Worm (Caenorhabditis elegans) whole organism, young adult: Measurements from ENCODE around the gene txdc-12.2.

Experiments
- B0261.1 ChIP-seq: sonication (generic microtip); optimal IDR thresholded peaks from 2 replicates; lab custom pipeline; 2016; ENCODE audit warnings: mild to moderate bottlenecking, missing genetic modification characterization, moderate library complexity, missing compliant biosample characterization
- B0336.3 ChIP-seq: fragments of 200-800 bp; sonication (Bioruptor generic); IDR thresholded peaks from 2 replicates; pipeline ENCODE4 v1.3.6; 2022; ENCODE audit warnings: missing genetic modification characterization, missing compliant biosample characterization
- C06A6.2 ChIP-seq: fragments of 200-800 bp; sonication (Bioruptor generic); conservative IDR thresholded peaks from 2 replicates; pipeline ENCODE4 v1.3.6; 2022; ENCODE audit warnings: missing genetic modification characterization, missing compliant biosample characterization
- F33H1.4 ChIP-seq: fragments of 200-800 bp; sonication (Bioruptor generic); IDR thresholded peaks from 2 replicates; pipeline ENCODE4 v1.3.6; 2022; ENCODE audit warnings: missing genetic modification reagents, missing genetic modification characterization, missing compliant biosample characterization
- F39B2.1 ChIP-seq: fragments of 200-800 bp; sonication (Bioruptor generic); IDR thresholded peaks from 2 replicates; pipeline ENCODE4 v1.3.6; 2022; ENCODE audit warnings: missing genetic modification reagents, missing genetic modification characterization, missing compliant biosample characterization
- F49E8.2 ChIP-seq: sonication (generic microtip); optimal IDR thresholded peaks from 3 replicates; lab custom pipeline; 2017; ENCODE audit warnings: missing genetic modification characterization, mild to moderate bottlenecking, missing compliant biosample characterization, antibody characterized with exemption, moderate library complexity; ENCODE audit not compliant: insufficient read depth
- F52B5.7 ChIP-seq: sonication (generic microtip); optimal IDR thresholded peaks from 2 replicates; lab custom pipeline; 2016; ENCODE audit warnings: mild to moderate bottlenecking, missing genetic modification characterization, missing compliant biosample characterization
- F57A8.1 ChIP-seq: fragments of 200-800 bp; sonication (Bioruptor generic); optimal IDR thresholded peaks from 2 replicates; lab custom pipeline; 2018; ENCODE audit warnings: mild to moderate bottlenecking, missing genetic modification characterization, moderate library complexity, missing compliant biosample characterization
- K11D2.4 ChIP-seq: fragments of 200-800 bp; sonication (Bioruptor generic); IDR thresholded peaks from 2 replicates; pipeline ENCODE4 v1.3.6; 2022; ENCODE audit warnings: missing genetic modification reagents, missing genetic modification characterization, missing compliant biosample characterization
- T07F8.4 ChIP-seq: sonication (generic microtip); optimal IDR thresholded peaks from 2 replicates; lab custom pipeline; 2016; ENCODE audit warnings: mild to moderate bottlenecking, missing genetic modification characterization, moderate library complexity, missing compliant biosample characterization
- T26A5.8 ChIP-seq: sonication (generic microtip); optimal IDR thresholded peaks from 2 replicates; lab custom pipeline; 2016; ENCODE audit warnings: missing genetic modification characterization, missing compliant biosample characterization
- ZK185.1 ChIP-seq: sonication (generic microtip); optimal IDR thresholded peaks from 2 replicates; lab custom pipeline; 2016; ENCODE audit warnings: mild to moderate bottlenecking, missing genetic modification characterization, missing compliant biosample characterization; ENCODE audit not compliant: poor library complexity, severe bottlenecking
- aptf-2 ChIP-seq: fragments of 200-800 bp; sonication (Bioruptor generic); conservative IDR thresholded peaks from 2 replicates; pipeline ENCODE4 v1.3.6; 2022; ENCODE audit warnings: missing genetic modification reagents, missing genetic modification characterization, missing compliant biosample characterization
- aptf-3 ChIP-seq: fragments of 200-800 bp; sonication (Bioruptor generic); IDR thresholded peaks from 2 replicates; pipeline ENCODE4 v1.3.6; 2022; ENCODE audit warnings: missing genetic modification characterization, missing compliant biosample characterization
- ccch-3 ChIP-seq: fragments of 200-800 bp; sonication (Bioruptor generic); optimal IDR thresholded peaks from 2 replicates; lab custom pipeline; 2018; ENCODE audit warnings: mild to moderate bottlenecking, missing genetic modification characterization, missing compliant biosample characterization
- cebp-1 ChIP-seq, 2 experiments: fragments of 200-800 bp in 1 of 2; sonication (Bioruptor generic) in 1 of 2; sonication (generic microtip) in 1 of 2; IDR thresholded peaks in 1 of 2; optimal IDR thresholded peaks in 1 of 2; 2 replicates each; pipeline versions ENCODE4 v1.3.6 to Lab custom; 2017 to 2022; ENCODE audit warnings: missing compliant biosample characterization in 2 of 2, missing genetic modification characterization in 2 of 2, mild to moderate bottlenecking in 1 of 2, missing genetic modification reagents in 1 of 2, moderate library complexity in 1 of 2
- cebp-2 ChIP-seq: fragments of 200-800 bp; sonication (Bioruptor generic); IDR thresholded peaks from 2 replicates; pipeline ENCODE4 v1.3.6; 2022; ENCODE audit warnings: missing genetic modification characterization, missing compliant biosample characterization
- ceh-58 ChIP-seq: fragments of 200-800 bp; sonication (Bioruptor generic); IDR thresholded peaks from 2 replicates; pipeline ENCODE4 v1.3.6; 2022; ENCODE audit warnings: missing genetic modification characterization, missing compliant biosample characterization
- chd-7 ChIP-seq: sonication (generic microtip); optimal IDR thresholded peaks from 2 replicates; lab custom pipeline; 2016; ENCODE audit warnings: mild to moderate bottlenecking, missing genetic modification characterization, moderate library complexity, missing compliant biosample characterization
- dox-1 ChIP-seq: fragments of 200-800 bp; sonication (Bioruptor generic); IDR thresholded peaks from 2 replicates; pipeline ENCODE4 v1.3.6; 2022; ENCODE audit warnings: missing genetic modification reagents, missing genetic modification characterization, missing compliant biosample characterization
- hmg-20 ChIP-seq: fragments of 200-800 bp; sonication (Bioruptor generic); IDR thresholded peaks from 2 replicates; pipeline ENCODE4 v1.3.6; 2022; ENCODE audit warnings: missing genetic modification reagents, missing genetic modification characterization, missing compliant biosample characterization
- hrde-1 ChIP-seq: sonication (generic microtip); optimal IDR thresholded peaks from 2 replicates; lab custom pipeline; 2016; ENCODE audit warnings: missing genetic modification characterization, mild to moderate bottlenecking, missing compliant biosample characterization, moderate library complexity, missing genotype, missing genetic modification reagents, borderline replicate concordance
- lag-1 ChIP-seq: fragments of 200-800 bp; sonication (Bioruptor generic); IDR thresholded peaks from 2 replicates; pipeline ENCODE4 v1.3.6; 2022; ENCODE audit warnings: missing genetic modification reagents, missing genetic modification characterization, missing compliant biosample characterization
- lin-35 ChIP-seq, 3 experiments: fragments of 150-350 bp in 2 of 3; sonication (generic microtip) in 1 of 3; optimal IDR thresholded peaks; 2 replicates each; lab custom pipeline; 2014 to 2018; ENCODE audit warnings: missing biosample characterization in 3 of 3, missing genetic modification characterization in 3 of 3, missing genetic modification reagents in 3 of 3
- lin-54 ChIP-seq: fragments of 200-800 bp; sonication (Bioruptor generic); optimal IDR thresholded peaks from 2 replicates; lab custom pipeline; 2018; ENCODE audit warnings: mild to moderate bottlenecking, missing genetic modification characterization, missing compliant biosample characterization
- lir-1 ChIP-seq: fragments of 200-800 bp; sonication (Bioruptor generic); conservative IDR thresholded peaks from 2 replicates; pipeline ENCODE4 v1.3.6; 2022; ENCODE audit warnings: missing genetic modification reagents, missing genetic modification characterization, missing compliant biosample characterization
- madf-6 ChIP-seq: fragments of 200-800 bp; sonication (Bioruptor generic); IDR thresholded peaks from 2 replicates; pipeline ENCODE4 v1.3.6; 2022; ENCODE audit warnings: missing genetic modification reagents, missing genetic modification characterization, missing compliant biosample characterization
- mxl-1 ChIP-seq: sonication (generic microtip); optimal IDR thresholded peaks from 2 replicates; lab custom pipeline; 2016; ENCODE audit warnings: missing genetic modification characterization, missing compliant biosample characterization
- nfya-2 ChIP-seq: fragments of 200-800 bp; sonication (Bioruptor generic); IDR thresholded peaks from 2 replicates; pipeline ENCODE4 v1.3.6; 2022; ENCODE audit warnings: missing genetic modification reagents, missing genetic modification characterization, missing compliant biosample characterization
- nfyb-1 ChIP-seq: fragments of 200-800 bp; sonication (Bioruptor generic); IDR thresholded peaks from 2 replicates; pipeline ENCODE4 v1.3.6; 2022; ENCODE audit warnings: missing genetic modification reagents, missing genetic modification characterization, missing compliant biosample characterization
- pbrm-1 ChIP-seq: fragments of 200-800 bp; sonication (Bioruptor generic); IDR thresholded peaks from 2 replicates; pipeline ENCODE4 v1.3.6; 2022; ENCODE audit warnings: missing genetic modification reagents, missing genetic modification characterization, missing compliant biosample characterization
- pha-4 ChIP-seq: fragments of 150-350 bp; sonication (generic microtip); optimal IDR thresholded peaks from 2 replicates; lab custom pipeline; 2014; ENCODE audit warnings: missing biosample characterization, missing genetic modification reagents, missing genetic modification characterization
- rec-8 ChIP-seq, 2 experiments: sonication (generic microtip); optimal IDR thresholded peaks; 2 replicates each; lab custom pipeline; 2016; ENCODE audit warnings: mild to moderate bottlenecking in 2 of 2, missing genetic modification characterization in 2 of 2, missing genetic modification reagents in 2 of 2, missing genotype in 2 of 2, missing biosample characterization in 1 of 2, missing compliant biosample characterization in 1 of 2, moderate library complexity in 1 of 2
- snpc-1.1 ChIP-seq: sonication (generic microtip); optimal IDR thresholded peaks from 2 replicates; lab custom pipeline; 2017; ENCODE audit warnings: missing genetic modification characterization, mild to moderate bottlenecking, missing compliant biosample characterization, antibody characterized with exemption, moderate library complexity, missing genotype, missing genetic modification reagents; ENCODE audit not compliant: insufficient read depth
- snpc-4 ChIP-seq, 5 experiments: fragments of 150-350 bp in 1 of 5; sonication (generic microtip) in 4 of 5; optimal IDR thresholded peaks; 2 replicates each; lab custom pipeline; 2014 to 2018; ENCODE audit warnings: missing genetic modification characterization in 5 of 5, missing biosample characterization in 3 of 5, antibody characterized with exemption in 2 of 5, mild to moderate bottlenecking in 2 of 5, missing compliant biosample characterization in 2 of 5, missing genotype in 2 of 5, moderate library complexity in 2 of 5, missing genetic modification reagents in 1 of 5
- somi-1 ChIP-seq: fragments of 200-800 bp; sonication (Bioruptor generic); optimal IDR thresholded peaks from 2 replicates; lab custom pipeline; 2018; ENCODE audit warnings: mild to moderate bottlenecking, missing genetic modification characterization, missing compliant biosample characterization
- tbp1 ChIP-seq: fragments of 200-800 bp; sonication (Bioruptor generic); optimal IDR thresholded peaks from 2 replicates; lab custom pipeline; 2018; ENCODE audit warnings: mild to moderate bottlenecking, missing genetic modification characterization, missing compliant biosample characterization
- unc-62 ChIP-seq: fragments of 150-350 bp; optimal IDR thresholded peaks from 2 replicates; lab custom pipeline; 2014; ENCODE audit warnings: missing biosample characterization, missing genetic modification reagents, missing genetic modification characterization
- ztf-3 ChIP-seq: fragments of 200-800 bp; sonication (Bioruptor generic); optimal IDR thresholded peaks from 2 replicates; lab custom pipeline; 2018; ENCODE audit warnings: mild to moderate bottlenecking, missing genetic modification characterization, missing compliant biosample characterization

The txdc-12.2 gene

DNA sequence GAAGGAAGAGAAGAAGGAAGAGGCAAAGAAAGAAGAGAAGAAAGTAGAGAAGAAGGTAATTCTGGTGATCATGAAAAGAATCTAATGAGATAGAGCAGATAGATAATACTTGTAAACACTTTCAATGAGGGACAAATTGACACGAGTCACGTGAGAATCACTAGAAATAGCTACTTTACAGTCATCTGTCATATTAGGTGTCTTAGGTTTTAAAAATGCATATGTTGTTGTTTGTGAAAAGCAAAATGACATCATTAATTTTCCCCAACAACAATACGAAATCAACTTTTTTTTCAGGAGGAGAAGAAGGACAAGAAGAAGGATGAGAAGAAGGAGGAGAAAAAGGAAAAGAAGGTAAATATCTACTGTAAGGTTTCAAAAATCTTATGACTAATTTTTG, 919 bp downstream of the txdc-12.2 start:
- no peak for TF ChIP-seq somi-1 (GFP tag; lab: Kevin White, UChicago)
- TF ChIP-seq unc-62 (GFP tag; lab: Kevin White, UChicago) = no peak
- TF ChIP-seq hmg-20 (GFP tag; lab: Robert Waterston, UW) = no peak
- no peak for TF ChIP-seq F33H1.4 (GFP tag; lab: Robert Waterston, UW)
- no peak for TF ChIP-seq tbp1 (GFP tag; lab: Kevin White, UChicago)
- no peak for TF ChIP-seq snpc-1.1 (tag; lab: Kevin White, UChicago)
- no peak for TF ChIP-seq aptf-3 (GFP tag; lab: Robert Waterston, UW)
- no peak for TF ChIP-seq B0336.3 (GFP tag; lab: Robert Waterston, UW)
- no peak for TF ChIP-seq chd-7 (tag; lab: Kevin White, UChicago)
- TF ChIP-seq B0261.1 = no peak
- no peak for TF ChIP-seq T07F8.4 (tag; lab: Kevin White, UChicago)
- no peak for TF ChIP-seq K11D2.4
- TF ChIP-seq nfya-2 (GFP tag; lab: Robert Waterston, UW) = no peak
- TF ChIP-seq rec-8 (tag; optimal IDR thresholded peaks at IDR 0.05; lab: Kevin White, UChicago) = no peak
- TF ChIP-seq madf-6 (GFP tag; lab: Robert Waterston, UW) = no peak
- TF ChIP-seq, all 124 proteins: peak for 0

DNA sequence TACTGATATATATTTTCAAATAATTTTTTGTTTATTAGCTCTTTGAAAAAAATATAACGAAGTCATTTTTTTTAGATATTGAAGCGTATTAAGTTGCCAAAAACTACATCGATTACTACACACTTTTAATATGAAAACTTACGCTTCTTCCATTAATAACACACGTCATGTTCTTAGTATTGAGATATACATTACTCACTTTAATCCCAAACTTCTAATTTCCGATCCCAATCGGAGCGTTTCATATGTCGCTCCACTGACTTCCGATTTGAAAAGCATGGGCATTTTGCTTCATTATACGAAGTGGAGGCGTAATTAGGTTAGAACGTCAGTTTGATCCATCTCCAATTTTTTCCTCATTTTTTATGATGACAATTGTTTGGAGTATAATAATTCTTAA, 4.6 kb downstream of the txdc-12.2 start:
- TF ChIP-seq dox-1 (GFP tag; lab: Robert Waterston, UW) (no peak), F49E8.2 (no peak), F57A8.1 (GFP tag; lab: Kevin White, UChicago) (no peak), ztf-3 (GFP tag; lab: Kevin White, UChicago) (no peak), lir-1 (GFP tag; lab: Robert Waterston, UW) (no peak), F52B5.7 (no peak), lag-1 (GFP tag; lab: Robert Waterston, UW) (no peak), somi-1 (GFP tag; lab: Kevin White, UChicago) (no peak), mxl-1 (no peak), hrde-1 (no peak), ccch-3 (GFP tag; lab: Kevin White, UChicago) (no peak), lin-54 (GFP tag; lab: Kevin White, UChicago) (no peak)

DNA sequence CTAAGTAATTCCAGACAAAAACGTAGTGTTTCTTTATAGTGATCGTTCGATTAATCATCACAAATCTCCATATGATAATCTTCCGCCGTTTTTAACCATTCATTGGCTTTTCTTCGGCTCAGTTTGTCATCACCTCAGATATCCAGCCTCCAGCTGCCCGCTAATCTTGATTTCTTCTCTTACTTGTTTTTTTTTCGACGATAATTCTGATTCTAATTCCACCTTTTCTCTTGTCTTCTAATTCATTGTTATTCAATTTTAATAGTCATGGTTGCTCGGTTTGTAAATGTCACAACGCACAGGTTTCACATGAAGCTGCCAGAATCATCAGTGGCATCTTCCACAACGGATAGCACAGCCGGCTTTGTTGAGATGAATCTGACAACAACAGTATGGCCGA, 5.3 kb downstream of the txdc-12.2 start, which contains the start of gene F49H12.4:
Gene F49H12.4 (plus strand): TSS at position 301 of the 400 bp plus-strand sequence.
- TF ChIP-seq pha-4 (tag; lab: Kevin White, UChicago) (no peak), C06A6.2 (GFP tag; lab: Robert Waterston, UW) (no peak), aptf-2 (GFP tag; lab: Robert Waterston, UW) (no peak), lin-35 (GFP tag; optimal IDR thresholded peaks at IDR 0.05; lab: Kevin White, UChicago) (no peak), ceh-58 (no peak), madf-6 (GFP tag; lab: Robert Waterston, UW) (no peak), pbrm-1 (GFP tag; lab: Robert Waterston, UW) (no peak), cebp-1 (GFP tag; IDR thresholded peaks at IDR 0.05; lab: Robert Waterston, UW) (no peak), cebp-1 (tag; optimal IDR thresholded peaks at IDR 0.05; lab: Kevin White, UChicago) (no peak), F39B2.1 (no peak), nfyb-1 (no peak), ZK185.1 (tag; lab: Kevin White, UChicago) (no peak), cebp-2 (no peak), snpc-4 (GFP tag; optimal IDR thresholded peaks at IDR 0.05; lab: Kevin White, UChicago) (no peak), snpc-4 (tag; optimal IDR thresholded peaks at IDR 0.05; lab: Kevin White, UChicago) (no peak), T26A5.8 (tag; lab: Kevin White, UChicago) (no peak)
